Worm (Caenorhabditis elegans): ENCODE results near the gene rfl-1.

DNA sequence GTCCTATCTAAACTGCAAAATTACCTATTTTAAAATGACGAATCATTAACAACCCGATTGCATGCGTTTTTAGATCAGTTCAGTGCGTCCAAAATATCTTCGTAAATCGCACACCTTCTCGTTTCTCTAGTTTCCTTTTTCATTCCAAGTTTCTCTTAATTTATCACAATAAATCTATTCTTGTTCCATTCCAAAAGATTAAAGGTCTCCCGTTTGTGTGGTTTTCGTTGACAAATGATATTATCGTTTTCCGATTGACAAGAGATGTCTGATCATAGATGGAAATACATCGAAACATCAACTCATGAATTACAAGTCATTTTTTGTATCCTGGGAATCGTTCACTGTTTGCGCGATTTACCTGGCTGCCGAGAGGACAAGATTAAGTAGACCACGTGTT lies 27.8 kb upstream of the rfl-1 start:
- no peak for TF ChIP-seq fos-1 (tag; optimal IDR thresholded peaks at IDR 0.05)
- TF ChIP-seq ceh-82 (tag; optimal IDR thresholded peaks at IDR 0.05): no peak
- no peak for TF ChIP-seq skn-1 (tag; optimal IDR thresholded peaks at IDR 0.05)
- TF ChIP-seq aly-2 (tag; optimal IDR thresholded peaks at IDR 0.05): no peak
- TF ChIP-seq unc-62 (GFP tag; optimal IDR thresholded peaks at IDR 0.05): no peak
- TF ChIP-seq ama-1 (optimal IDR thresholded peaks at IDR 0.05): no peak
- TF ChIP-seq zag-1 (tag; optimal IDR thresholded peaks at IDR 0.05): no peak
